Worm (Caenorhabditis elegans) whole organism, mixed stage, embryonic: ENCODE results near the gene unc-43.

ENCODE experiments used
- hlh-1 ChIP-seq: fragments of 150-350 bp; optimal IDR thresholded peaks from 2 replicates; lab custom pipeline; 2014; ENCODE audit warnings: missing biosample characterization, missing genetic modification reagents, missing genetic modification characterization
- nhr-12 ChIP-seq: fragments of 150-350 bp; optimal IDR thresholded peaks from 2 replicates; lab custom pipeline; 2014; ENCODE audit warnings: missing biosample characterization, missing genetic modification characterization

DNA sequence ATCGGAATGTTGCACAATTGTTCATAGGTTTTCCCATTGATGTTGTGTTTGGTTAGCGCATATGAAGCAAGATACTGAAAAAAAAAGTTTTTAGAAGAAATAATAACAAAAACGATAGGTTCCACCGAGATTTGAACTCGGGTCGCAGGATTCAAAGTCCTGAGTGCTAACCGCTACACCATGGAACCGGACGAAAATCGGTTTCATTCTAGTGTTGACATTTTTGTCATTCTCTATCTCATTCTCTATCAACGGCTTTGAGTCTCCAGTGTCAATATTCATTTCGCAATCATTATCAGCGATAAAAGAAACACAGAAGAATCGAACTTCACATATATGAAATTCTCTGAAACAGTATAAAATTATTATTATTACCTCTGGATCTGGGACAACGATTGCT is 38.9 kb downstream of the unc-43 start:
- TF ChIP-seq nhr-12 (tag; lab: Kevin White, UChicago), result no peak
- TF ChIP-seq hlh-1 (tag; lab: Kevin White, UChicago), result no peak
